Worm (Caenorhabditis elegans) whole organism, midembryonic: ENCODE data around the gene let-4.

Experiments used
- T22C8.4 ChIP-seq: fragments of 200-800 bp; sonication (Bioruptor generic); IDR thresholded peaks from 2 replicates; pipeline ENCODE4 v1.3.6; 2022; ENCODE audit warnings: missing genetic modification characterization, missing compliant biosample characterization
- cog-1 ChIP-seq: sonication (generic microtip); optimal IDR thresholded peaks from 2 replicates; lab custom pipeline; 2016; ENCODE audit warnings: missing genetic modification characterization, missing compliant biosample characterization
- flt-1 ChIP-seq: fragments of 200-800 bp; sonication (Bioruptor generic); IDR thresholded peaks from 2 replicates; pipeline ENCODE4 v1.3.6; 2022; ENCODE audit warnings: missing genetic modification characterization, missing compliant biosample characterization
- klf-2 ChIP-seq: fragments of 200-800 bp; sonication (Bioruptor generic); conservative IDR thresholded peaks from 2 replicates; pipeline ENCODE4 v1.3.6; 2022; ENCODE audit warnings: missing genetic modification reagents, missing genetic modification characterization, missing compliant biosample characterization
- med-1 ChIP-seq: sonication (generic microtip); optimal IDR thresholded peaks from 2 replicates; lab custom pipeline; 2017; ENCODE audit warnings: missing genetic modification characterization, mild to moderate bottlenecking, missing compliant biosample characterization, antibody characterized with exemption, missing genetic modification reagents; ENCODE audit not compliant: insufficient read depth
- ref-1 ChIP-seq: fragments of 200-800 bp; sonication (Bioruptor generic); conservative IDR thresholded peaks from 2 replicates; pipeline ENCODE4 v1.3.6; 2022; ENCODE audit warnings: missing genetic modification reagents, missing genetic modification characterization, missing compliant biosample characterization
- tab-1 ChIP-seq: fragments of 200-800 bp; sonication (Bioruptor generic); IDR thresholded peaks from 2 replicates; pipeline ENCODE4 v1.3.6; 2022; ENCODE audit warnings: missing genetic modification characterization, missing compliant biosample characterization
- ztf-23 ChIP-seq: fragments of 200-800 bp; sonication (Bioruptor generic); IDR thresholded peaks from 2 replicates; pipeline ENCODE4 v1.3.6; 2022; ENCODE audit warnings: missing genetic modification reagents, missing genetic modification characterization, missing compliant biosample characterization
- ztf-29 ChIP-seq: fragments of 200-800 bp; sonication (Bioruptor generic); IDR thresholded peaks from 2 replicates; pipeline ENCODE4 v1.3.6; 2022; ENCODE audit warnings: missing genetic modification reagents, missing genetic modification characterization, missing compliant biosample characterization

DNA sequence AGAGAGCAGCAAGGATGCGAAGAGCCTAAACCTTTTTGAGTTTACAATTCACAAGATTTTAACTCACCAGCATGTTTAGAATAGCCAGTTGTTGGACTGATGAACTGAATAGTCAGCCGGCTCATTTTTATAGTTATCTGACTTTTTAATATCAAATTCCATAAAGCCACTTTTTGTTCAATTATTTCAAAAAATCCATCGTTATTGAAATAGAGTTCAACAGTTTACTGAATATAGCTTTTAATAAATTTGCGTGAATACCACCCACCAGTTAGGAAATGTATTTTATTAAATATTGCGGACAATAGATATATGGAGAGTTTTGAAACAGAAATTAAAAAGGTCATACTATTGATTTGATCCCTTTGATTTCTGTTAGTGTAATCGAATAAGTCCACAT, 47.6 kb upstream of the let-4 start, which contains the start of gene nspc-20:
- no peak for TF ChIP-seq cog-1 (tag; lab: Kevin White, UChicago)
- no peak for TF ChIP-seq flt-1 (GFP tag; lab: Robert Waterston, UW)
- TF ChIP-seq med-1, result no peak
- TF ChIP-seq ztf-29 (GFP tag; lab: Robert Waterston, UW), result no peak
- TF ChIP-seq ref-1 (GFP tag; lab: Robert Waterston, UW), result no peak
- no peak for TF ChIP-seq T22C8.4 (GFP tag; lab: Robert Waterston, UW)
- TF ChIP-seq ztf-23 (GFP tag; lab: Robert Waterston, UW), result no peak
- TF ChIP-seq tab-1 (GFP tag; lab: Robert Waterston, UW), result no peak
- no peak for TF ChIP-seq klf-2 (GFP tag; lab: Robert Waterston, UW)
